Worm (Caenorhabditis elegans): ENCODE measurements around the gene F35H12.5.

Gene F35H12.5

ce11 chrX:954499-955061, 36.4 kb downstream of the F35H12.5 start, which contains the start of gene apm-3:
TSS of gene apm-3 (plus strand) at chrX:954975.
- TF ChIP-seq ceh-63 (GFP tag; optimal IDR thresholded peaks at IDR 0.05) (no peak), ama-1 (optimal IDR thresholded peaks at IDR 0.05) (no peak), nhr-12 (tag; optimal IDR thresholded peaks at IDR 0.05) (no peak), sptf-1 (tag; optimal IDR thresholded peaks at IDR 0.05) (no peak), elt-3 (tag; optimal IDR thresholded peaks at IDR 0.05) (peak in 1 of 6 experiments; percentile 20), lin-13 (GFP tag; optimal IDR thresholded peaks at IDR 0.05) (peak; percentile 16), lin-15B (tag; optimal IDR thresholded peaks at IDR 0.05) (no peak), ets-5 (GFP tag; IDR thresholded peaks at IDR 0.05) (no peak), fkh-4 (tag; optimal IDR thresholded peaks at IDR 0.05; ENCODE audit: borderline replicate concordance) (no peak), lir-3 (tag; optimal IDR thresholded peaks at IDR 0.05; ENCODE audit: poor library complexity) (no peak), ceh-90 (tag; optimal IDR thresholded peaks at IDR 0.05) (no peak), lin-14 (GFP tag; optimal IDR thresholded peaks at IDR 0.05) (peak; percentile 77), nhr-85 (tag) (no peak), ces-1 (GFP tag; optimal IDR thresholded peaks at IDR 0.05) (no peak), isw-1 (GFP tag; IDR thresholded peaks at IDR 0.05) (no peak), aha-1 (tag; optimal IDR thresholded peaks at IDR 0.05) (no peak), hlh-17 (GFP tag; optimal IDR thresholded peaks at IDR 0.05; ENCODE audit: borderline replicate concordance) (no peak), nhr-20 (tag; optimal IDR thresholded peaks at IDR 0.05) (no peak), mep-1 (tag; optimal IDR thresholded peaks at IDR 0.05) (peak; percentile 33), mdl-1 (tag; optimal IDR thresholded peaks at IDR 0.05) (no peak), snu-23 (GFP tag; optimal IDR thresholded peaks at IDR 0.05) (peak; percentile 49), efl-1 (optimal IDR thresholded peaks at IDR 0.05) (peak in 1 of 2 experiments; percentile 11), efl-1 (GFP tag; optimal IDR thresholded peaks at IDR 0.05 in 1 of 2) (peak in 1 of 2 experiments; percentile 91), unc-30 (tag; optimal IDR thresholded peaks at IDR 0.05) (no peak), nhr-90 (tag; optimal IDR thresholded peaks at IDR 0.05; ENCODE audit: poor library complexity) (no peak), nhr-47 (tag; optimal IDR thresholded peaks at IDR 0.05) (peak; percentile 44), fkh-8 (tag; optimal IDR thresholded peaks at IDR 0.05) (no peak), lin-39 (tag; optimal IDR thresholded peaks at IDR 0.05) (no peak), grh-1 (GFP tag; IDR thresholded peaks at IDR 0.05) (no peak), tbx-2 (tag; optimal IDR thresholded peaks at IDR 0.05) (peak; percentile 10), rnt-1 (tag; optimal IDR thresholded peaks at IDR 0.05) (peak; percentile 21), mef-2 (tag; optimal IDR thresholded peaks at IDR 0.05) (no peak), ztf-11 (tag; optimal IDR thresholded peaks at IDR 0.05) (no peak), unc-62 (GFP tag; optimal IDR thresholded peaks at IDR 0.05) (no peak), nhr-11 (tag; optimal IDR thresholded peaks at IDR 0.05) (no peak), dpl-1 (GFP tag; optimal IDR thresholded peaks at IDR 0.05) (peak in 1 of 3 experiments; percentile 31), C04F5.9 (tag; optimal IDR thresholded peaks at IDR 0.05) (no peak), nhr-237 (tag; optimal IDR thresholded peaks at IDR 0.05) (no peak), jun-1 (tag; optimal IDR thresholded peaks at IDR 0.05) (peak; percentile 8), C16A3.4 (tag; optimal IDR thresholded peaks at IDR 0.05) (no peak), C34B4.2 (tag; optimal IDR thresholded peaks at IDR 0.05) (no peak), hpl-2 (GFP tag; optimal IDR thresholded peaks at IDR 0.05) (no peak), F16B12.6 (tag; optimal IDR thresholded peaks at IDR 0.05) (peak; percentile 22), lin-35 (GFP tag; optimal IDR thresholded peaks at IDR 0.05) (peak; percentile 19 to 41), nhr-71 (tag; optimal IDR thresholded peaks at IDR 0.05) (peak; percentile 9), alr-1 (tag; optimal IDR thresholded peaks at IDR 0.05; ENCODE audit: borderline replicate concordance) (no peak), lsy-2 (tag; optimal IDR thresholded peaks at IDR 0.05) (peak; percentile 20 to 49), ceh-82 (tag; optimal IDR thresholded peaks at IDR 0.05) (peak in 2 of 3 experiments; percentile 10 to 40), egl-27 (tag; optimal IDR thresholded peaks at IDR 0.05) (no peak), swsn-7 (tag; optimal IDR thresholded peaks at IDR 0.05) (peak; percentile 17), blmp-1 (tag; optimal IDR thresholded peaks at IDR 0.05) (peak; percentile 38), unc-130 (tag; optimal IDR thresholded peaks at IDR 0.05) (peak; percentile 47), zag-1 (tag; optimal IDR thresholded peaks at IDR 0.05) (no peak)
